Worm (Caenorhabditis elegans) whole organism, young adult: Measurements from ENCODE around the gene W02B12.1.

ENCODE experiments used
- F23B12.7 ChIP-seq: sonication (generic microtip); optimal IDR thresholded peaks from 2 replicates; lab custom pipeline; 2017; ENCODE audit warnings: missing genetic modification characterization, mild to moderate bottlenecking, missing compliant biosample characterization, antibody characterized with exemption, moderate library complexity; ENCODE audit not compliant: insufficient read depth
- F49E8.2 ChIP-seq: sonication (generic microtip); optimal IDR thresholded peaks from 3 replicates; lab custom pipeline; 2017; ENCODE audit warnings: missing genetic modification characterization, mild to moderate bottlenecking, missing compliant biosample characterization, antibody characterized with exemption, moderate library complexity; ENCODE audit not compliant: insufficient read depth
- F57A8.1 ChIP-seq: fragments of 200-800 bp; sonication (Bioruptor generic); optimal IDR thresholded peaks from 2 replicates; lab custom pipeline; 2018; ENCODE audit warnings: mild to moderate bottlenecking, missing genetic modification characterization, moderate library complexity, missing compliant biosample characterization
- F57C9.4 ChIP-seq: sonication (generic microtip); optimal IDR thresholded peaks from 2 replicates; lab custom pipeline; 2017; ENCODE audit warnings: mild to moderate bottlenecking, missing genetic modification characterization, missing compliant biosample characterization
- Y79H2A.3 ChIP-seq: fragments of 200-800 bp; sonication (Bioruptor generic); conservative IDR thresholded peaks from 2 replicates; pipeline ENCODE4 v1.3.6; 2022; ENCODE audit warnings: missing genetic modification reagents, missing genetic modification characterization, missing compliant biosample characterization
- ZK185.1 ChIP-seq: sonication (generic microtip); optimal IDR thresholded peaks from 2 replicates; lab custom pipeline; 2016; ENCODE audit warnings: mild to moderate bottlenecking, missing genetic modification characterization, missing compliant biosample characterization; ENCODE audit not compliant: poor library complexity, severe bottlenecking
- akir-1 ChIP-seq: fragments of 200-800 bp; sonication (Bioruptor generic); optimal IDR thresholded peaks from 2 replicates; lab custom pipeline; 2018; ENCODE audit warnings: mild to moderate bottlenecking, missing genetic modification characterization, moderate library complexity, missing compliant biosample characterization
- ama-1 ChIP-seq, 3 experiments: fragments of 150-350 bp in 1 of 3; sonication (generic microtip) in 2 of 3; optimal IDR thresholded peaks; 2 replicates each; lab custom pipeline; 2014 to 2018; ENCODE audit warnings: missing biosample characterization in 2 of 3, missing genetic modification characterization in 2 of 3, missing genetic modification reagents in 2 of 3
- aptf-3 ChIP-seq: fragments of 200-800 bp; sonication (Bioruptor generic); IDR thresholded peaks from 2 replicates; pipeline ENCODE4 v1.3.6; 2022; ENCODE audit warnings: missing genetic modification characterization, missing compliant biosample characterization
- cebp-1 ChIP-seq, 2 experiments: fragments of 200-800 bp in 1 of 2; sonication (Bioruptor generic) in 1 of 2; sonication (generic microtip) in 1 of 2; IDR thresholded peaks in 1 of 2; optimal IDR thresholded peaks in 1 of 2; 2 replicates each; pipeline versions ENCODE4 v1.3.6 to Lab custom; 2017 to 2022; ENCODE audit warnings: missing compliant biosample characterization in 2 of 2, missing genetic modification characterization in 2 of 2, mild to moderate bottlenecking in 1 of 2, missing genetic modification reagents in 1 of 2, moderate library complexity in 1 of 2
- ceh-79 ChIP-seq: sonication (generic microtip); optimal IDR thresholded peaks from 2 replicates; lab custom pipeline; 2017; ENCODE audit warnings: mild to moderate bottlenecking, missing genetic modification characterization, missing compliant biosample characterization
- ceh-91 ChIP-seq: fragments of 200-800 bp; sonication (Bioruptor generic); IDR thresholded peaks from 2 replicates; pipeline ENCODE4 v1.3.6; 2022; ENCODE audit warnings: missing genetic modification reagents, missing genetic modification characterization, missing compliant biosample characterization
- efl-1 ChIP-seq: fragments of 150-350 bp; optimal IDR thresholded peaks from 2 replicates; lab custom pipeline; 2014; ENCODE audit warnings: missing biosample characterization, missing genetic modification reagents, missing genetic modification characterization
- egrh-3 ChIP-seq: fragments of 200-800 bp; sonication (Bioruptor generic); IDR thresholded peaks from 2 replicates; pipeline ENCODE4 v1.3.6; 2022; ENCODE audit warnings: missing genetic modification reagents, missing genetic modification characterization, missing compliant biosample characterization
- fkh-3 ChIP-seq: sonication (generic microtip); optimal IDR thresholded peaks from 2 replicates; lab custom pipeline; 2016; ENCODE audit warnings: mild to moderate bottlenecking, missing genetic modification characterization, missing compliant biosample characterization
- let-526 ChIP-seq: fragments of 200-800 bp; sonication (Bioruptor generic); IDR thresholded peaks from 2 replicates; pipeline ENCODE4 v1.3.6; 2022; ENCODE audit warnings: missing genetic modification reagents, missing genetic modification characterization, missing compliant biosample characterization
- lin-54 ChIP-seq: fragments of 200-800 bp; sonication (Bioruptor generic); optimal IDR thresholded peaks from 2 replicates; lab custom pipeline; 2018; ENCODE audit warnings: mild to moderate bottlenecking, missing genetic modification characterization, missing compliant biosample characterization
- lsl-1 ChIP-seq: fragments of 200-800 bp; sonication (Bioruptor generic); optimal IDR thresholded peaks from 2 replicates; lab custom pipeline; 2018; ENCODE audit warnings: mild to moderate bottlenecking, missing genetic modification characterization, moderate library complexity, missing compliant biosample characterization
- lsy-27 ChIP-seq: sonication (generic microtip); optimal IDR thresholded peaks from 2 replicates; lab custom pipeline; 2017; ENCODE audit warnings: missing genetic modification characterization, mild to moderate bottlenecking, missing compliant biosample characterization, antibody characterized with exemption, missing genotype, borderline replicate concordance; ENCODE audit not compliant: insufficient read depth
- madf-10 ChIP-seq: sonication (generic microtip); optimal IDR thresholded peaks from 2 replicates; lab custom pipeline; 2016; ENCODE audit warnings: mild to moderate bottlenecking, missing genetic modification characterization, missing compliant biosample characterization
- madf-3 ChIP-seq: fragments of 200-800 bp; sonication (Bioruptor generic); IDR thresholded peaks from 2 replicates; pipeline ENCODE4 v1.3.6; 2022; ENCODE audit warnings: missing genetic modification reagents, missing genetic modification characterization, missing compliant biosample characterization
- madf-8 ChIP-seq: fragments of 200-800 bp; sonication (Bioruptor generic); conservative IDR thresholded peaks from 2 replicates; pipeline ENCODE4 v1.3.6; 2022; ENCODE audit warnings: missing genetic modification reagents, missing genetic modification characterization, missing compliant biosample characterization
- mcd-1 ChIP-seq: fragments of 200-800 bp; sonication (Bioruptor generic); IDR thresholded peaks from 2 replicates; pipeline ENCODE4 v1.3.6; 2022; ENCODE audit warnings: missing genetic modification reagents, missing genetic modification characterization, missing compliant biosample characterization
- mel-28 ChIP-seq: sonication (generic microtip); optimal IDR thresholded peaks from 2 replicates; lab custom pipeline; 2016; ENCODE audit warnings: borderline replicate concordance, mild to moderate bottlenecking, missing genetic modification characterization, missing compliant biosample characterization
- mes-4 ChIP-seq: sonication (generic microtip); optimal IDR thresholded peaks from 2 replicates; lab custom pipeline; 2016; ENCODE audit warnings: missing genotype, missing genetic modification characterization, missing compliant biosample characterization
- nhr-27 ChIP-seq: fragments of 200-800 bp; sonication (Bioruptor generic); optimal IDR thresholded peaks from 2 replicates; lab custom pipeline; 2018; ENCODE audit warnings: mild to moderate bottlenecking, missing genetic modification characterization, moderate library complexity, missing compliant biosample characterization
- rec-8 ChIP-seq, 2 experiments: sonication (generic microtip); optimal IDR thresholded peaks; 2 replicates each; lab custom pipeline; 2016; ENCODE audit warnings: mild to moderate bottlenecking in 2 of 2, missing genetic modification characterization in 2 of 2, missing genetic modification reagents in 2 of 2, missing genotype in 2 of 2, missing biosample characterization in 1 of 2, missing compliant biosample characterization in 1 of 2, moderate library complexity in 1 of 2
- repo-1 ChIP-seq: sonication (generic microtip); optimal IDR thresholded peaks from 2 replicates; lab custom pipeline; 2017; ENCODE audit warnings: mild to moderate bottlenecking, missing genetic modification characterization, missing compliant biosample characterization
- snpc-1.3 ChIP-seq: sonication (generic microtip); optimal IDR thresholded peaks from 2 replicates; lab custom pipeline; 2017; ENCODE audit warnings: missing genetic modification characterization, mild to moderate bottlenecking, missing compliant biosample characterization, antibody characterized with exemption, moderate library complexity, missing genotype, missing genetic modification reagents; ENCODE audit not compliant: insufficient read depth
- snpc-4 ChIP-seq, 5 experiments: fragments of 150-350 bp in 1 of 5; sonication (generic microtip) in 4 of 5; optimal IDR thresholded peaks; 2 replicates each; lab custom pipeline; 2014 to 2018; ENCODE audit warnings: missing genetic modification characterization in 5 of 5, missing biosample characterization in 3 of 5, antibody characterized with exemption in 2 of 5, mild to moderate bottlenecking in 2 of 5, missing compliant biosample characterization in 2 of 5, missing genotype in 2 of 5, moderate library complexity in 2 of 5, missing genetic modification reagents in 1 of 5
- sptf-2 ChIP-seq: fragments of 200-800 bp; sonication (Bioruptor generic); optimal IDR thresholded peaks from 2 replicates; lab custom pipeline; 2018; ENCODE audit warnings: mild to moderate bottlenecking, missing genetic modification characterization, missing compliant biosample characterization
- zfh-2 ChIP-seq: fragments of 200-800 bp; sonication (Bioruptor generic); conservative IDR thresholded peaks from 2 replicates; pipeline ENCODE4 v1.3.6; 2022; ENCODE audit warnings: missing genetic modification reagents, missing genetic modification characterization, missing compliant biosample characterization
- zim-3 ChIP-seq: sonication (generic microtip); optimal IDR thresholded peaks from 2 replicates; lab custom pipeline; 2017; ENCODE audit warnings: mild to moderate bottlenecking, missing genetic modification characterization, moderate library complexity, missing compliant biosample characterization
- ztf-22 ChIP-seq: fragments of 200-800 bp; sonication (Bioruptor generic); optimal IDR thresholded peaks from 2 replicates; lab custom pipeline; 2018; ENCODE audit warnings: mild to moderate bottlenecking, missing genetic modification characterization, moderate library complexity, missing compliant biosample characterization

Gene W02B12.1

DNA sequence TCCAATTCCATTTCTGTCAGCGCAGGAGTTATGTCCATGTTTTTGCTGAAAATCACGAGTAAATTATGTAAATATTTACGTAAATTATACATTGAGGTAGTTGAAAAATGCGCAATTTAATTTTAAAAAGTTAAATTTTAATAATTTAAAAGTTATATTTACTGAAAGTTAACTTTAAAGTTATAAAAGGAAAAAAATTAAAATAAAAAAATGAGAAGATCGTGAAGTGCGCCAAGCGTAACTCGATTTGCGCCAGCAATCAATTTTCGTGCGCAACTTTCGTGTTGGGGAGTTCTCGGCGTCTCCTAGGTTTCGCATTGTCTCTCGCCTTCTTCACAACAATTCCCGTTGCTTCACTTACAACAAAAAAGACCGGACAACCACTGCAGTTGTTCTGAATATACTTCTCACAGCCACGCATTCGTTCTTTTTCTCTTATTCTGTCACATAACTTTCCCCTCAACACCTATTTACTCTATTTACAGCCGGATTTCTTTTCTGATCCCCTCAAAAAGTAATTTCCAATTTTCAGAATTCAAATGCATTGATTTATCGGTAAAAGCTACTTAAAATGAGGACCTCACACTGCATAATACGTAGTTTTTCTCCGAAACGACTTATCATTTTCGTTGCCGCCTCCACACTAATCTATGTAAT is 24.8 kb downstream of the W02B12.1 start, which contains the start of the genes metl-1 and W02B12.11 (continued):
- TF ChIP-seq madf-8 (GFP tag; lab: Robert Waterston, UW), result peak; percentile 67
- TF ChIP-seq Y79H2A.3 (GFP tag; lab: Robert Waterston, UW), result no peak
- peak; percentile 12 for TF ChIP-seq F49E8.2
- TF ChIP-seq mel-28 (tag; lab: Kevin White, UChicago), result no peak
- TF ChIP-seq madf-10 (tag; lab: Kevin White, UChicago), result peak; percentile 50
- peak; percentile 69 for TF ChIP-seq ZK185.1 (tag; lab: Kevin White, UChicago)
- no peak for TF ChIP-seq ceh-79 (tag; lab: Kevin White, UChicago)
- TF ChIP-seq egrh-3 (GFP tag; lab: Robert Waterston, UW), result no peak
- no peak for TF ChIP-seq mes-4 (tag; lab: Kevin White, UChicago)
- TF ChIP-seq snpc-1.3 (tag; lab: Kevin White, UChicago), result no peak
- TF ChIP-seq F57C9.4 (tag; lab: Kevin White, UChicago), result no peak
- no peak for TF ChIP-seq akir-1 (GFP tag; lab: Kevin White, UChicago)
- TF ChIP-seq F57A8.1 (GFP tag; lab: Kevin White, UChicago), result no peak
- TF ChIP-seq repo-1 (tag; lab: Kevin White, UChicago), result peak; percentile 70
- TF ChIP-seq fkh-3 (tag; lab: Kevin White, UChicago), result no peak
- TF ChIP-seq lin-54 (GFP tag; lab: Kevin White, UChicago), result peak; percentile 87
- TF ChIP-seq ztf-22 (GFP tag; lab: Kevin White, UChicago), result no peak
- TF ChIP-seq ama-1 (optimal IDR thresholded peaks at IDR 0.05; lab: Kevin White, UChicago), result no peak
- no peak for TF ChIP-seq ama-1 (GFP tag; optimal IDR thresholded peaks at IDR 0.05; lab: Kevin White, UChicago)
- TF ChIP-seq ceh-91 (GFP tag; lab: Robert Waterston, UW), result peak; percentile 35; the same call in 1 of the 2 replicates
- TF ChIP-seq nhr-27 (tag; lab: Kevin White, UChicago), result no peak
- TF ChIP-seq snpc-4 (GFP tag; optimal IDR thresholded peaks at IDR 0.05; lab: Kevin White, UChicago), result peak; percentile 16
- peak; percentile 61 to 77 (median 70) for TF ChIP-seq snpc-4 (tag; optimal IDR thresholded peaks at IDR 0.05; lab: Kevin White, UChicago)
- no peak for TF ChIP-seq lsy-27 (tag; lab: Kevin White, UChicago)
- TF ChIP-seq zim-3 (tag; lab: Kevin White, UChicago), result no peak
- peak; percentile 92 for TF ChIP-seq madf-3 (GFP tag; lab: Robert Waterston, UW)
- TF ChIP-seq mcd-1 (GFP tag; lab: Robert Waterston, UW), result peak; percentile 88
- TF ChIP-seq F23B12.7 (tag; lab: Kevin White, UChicago), result peak; percentile 25
- TF ChIP-seq efl-1 (GFP tag; lab: Kevin White, UChicago), result no peak
- TF ChIP-seq cebp-1 (GFP tag; IDR thresholded peaks at IDR 0.05; lab: Robert Waterston, UW), result 0 out of 2 replicates have a peak, but pooled peaks have one; percentile 13
- peak; percentile 82 for TF ChIP-seq cebp-1 (tag; optimal IDR thresholded peaks at IDR 0.05; lab: Kevin White, UChicago)

- TF ChIP-seq rec-8 (tag; optimal IDR thresholded peaks at IDR 0.05; lab: Kevin White, UChicago) (no peak), zfh-2 (GFP tag; lab: Robert Waterston, UW) (no peak), lsl-1 (GFP tag; lab: Kevin White, UChicago) (no peak), aptf-3 (no peak), sptf-2 (GFP tag; lab: Kevin White, UChicago) (no peak), let-526 (GFP tag; lab: Robert Waterston, UW) (no peak)
These were observed 27.6 kb downstream of the W02B12.1 start, which contains the start of gene W02B12.16 for ce11 chrII:11476410-11476809. TSS of gene W02B12.16 (minus strand) at chrII:11476510.
